Worm (Caenorhabditis elegans) whole organism, mixed stage, embryonic: ENCODE measurements around the gene C18E9.2.

Experiments used
- M03D4.4 ChIP-seq: sonication (generic microtip); optimal IDR thresholded peaks from 2 replicates; lab custom pipeline; 2017; ENCODE audit warnings: mild to moderate bottlenecking, missing genetic modification characterization, missing compliant biosample characterization
- bed-3 ChIP-seq: fragments of 200-800 bp; sonication (Bioruptor generic); optimal IDR thresholded peaks from 3 replicates; lab custom pipeline; 2018; ENCODE audit warnings: mild to moderate bottlenecking, missing genetic modification characterization, moderate library complexity, missing compliant biosample characterization
- blmp-1 ChIP-seq: fragments of 150-350 bp; optimal IDR thresholded peaks from 2 replicates; lab custom pipeline; 2014; ENCODE audit warnings: missing biosample characterization, missing genetic modification characterization
- ceh-39 ChIP-seq: fragments of 150-350 bp; optimal IDR thresholded peaks from 2 replicates; lab custom pipeline; 2014; ENCODE audit warnings: missing biosample characterization, missing genetic modification characterization
- ceh-43 ChIP-seq: fragments of 200-800 bp; sonication (Bioruptor generic); optimal IDR thresholded peaks from 2 replicates; lab custom pipeline; 2018; ENCODE audit warnings: mild to moderate bottlenecking, missing genetic modification characterization, moderate library complexity, missing compliant biosample characterization
- ceh-83 ChIP-seq: fragments of 200-800 bp; sonication (Bioruptor generic); optimal IDR thresholded peaks from 2 replicates; lab custom pipeline; 2018; ENCODE audit warnings: mild to moderate bottlenecking, missing genetic modification characterization, missing compliant biosample characterization
- ces-1 ChIP-seq: fragments of 150-350 bp; optimal IDR thresholded peaks from 2 replicates; lab custom pipeline; 2014; ENCODE audit warnings: missing biosample characterization, missing genetic modification reagents, missing genetic modification characterization
- cnd-1 ChIP-seq: fragments of 200-800 bp; sonication (Bioruptor generic); optimal IDR thresholded peaks from 2 replicates; lab custom pipeline; 2018; ENCODE audit warnings: mild to moderate bottlenecking, missing genetic modification characterization, missing compliant biosample characterization
- drap-1 ChIP-seq: fragments of 200-800 bp; sonication (Bioruptor generic); optimal IDR thresholded peaks from 3 replicates; lab custom pipeline; 2018; ENCODE audit warnings: mild to moderate bottlenecking, missing genetic modification characterization, missing compliant biosample characterization
- elt-1 ChIP-seq: sonication (generic microtip); optimal IDR thresholded peaks from 2 replicates; lab custom pipeline; 2017; ENCODE audit warnings: missing genetic modification characterization, mild to moderate bottlenecking, missing compliant biosample characterization, antibody characterized with exemption, moderate library complexity, borderline replicate concordance; ENCODE audit not compliant: insufficient read depth
- elt-3 ChIP-seq: fragments of 150-350 bp; optimal IDR thresholded peaks from 2 replicates; lab custom pipeline; 2014; ENCODE audit warnings: missing biosample characterization, missing genetic modification characterization
- flh-1 ChIP-seq: fragments of 200-800 bp; sonication (Bioruptor generic); optimal IDR thresholded peaks from 2 replicates; lab custom pipeline; 2018; ENCODE audit warnings: mild to moderate bottlenecking, missing genetic modification characterization, moderate library complexity, missing compliant biosample characterization
- ham-2 ChIP-seq: fragments of 200-800 bp; sonication (Bioruptor generic); optimal IDR thresholded peaks from 2 replicates; lab custom pipeline; 2018; ENCODE audit warnings: mild to moderate bottlenecking, missing genetic modification characterization, missing compliant biosample characterization
- hlh-1 ChIP-seq: fragments of 150-350 bp; optimal IDR thresholded peaks from 2 replicates; lab custom pipeline; 2014; ENCODE audit warnings: missing biosample characterization, missing genetic modification reagents, missing genetic modification characterization
- lin-13 ChIP-seq: fragments of 150-350 bp; optimal IDR thresholded peaks from 2 replicates; lab custom pipeline; 2014; ENCODE audit warnings: missing biosample characterization, missing genetic modification characterization
- lin-32 ChIP-seq: fragments of 200-800 bp; sonication (Bioruptor generic); optimal IDR thresholded peaks from 2 replicates; lab custom pipeline; 2018; ENCODE audit warnings: mild to moderate bottlenecking, missing genetic modification characterization, missing compliant biosample characterization
- lsy-2 ChIP-seq: fragments of 150-350 bp; optimal IDR thresholded peaks from 2 replicates; lab custom pipeline; 2014; ENCODE audit warnings: missing biosample characterization, missing genetic modification characterization
- mab-5 ChIP-seq: fragments of 150-350 bp; optimal IDR thresholded peaks from 2 replicates; lab custom pipeline; 2014; ENCODE audit warnings: missing biosample characterization, missing genetic modification characterization
- mep-1 ChIP-seq: fragments of 150-350 bp; optimal IDR thresholded peaks from 2 replicates; lab custom pipeline; 2017; ENCODE audit warnings: missing biosample characterization, missing genetic modification reagents, missing genetic modification characterization, inconsistent platforms
- mls-2 ChIP-seq: sonication (generic microtip); optimal IDR thresholded peaks from 2 replicates; lab custom pipeline; 2016; ENCODE audit warnings: mild to moderate bottlenecking, missing genetic modification characterization, moderate library complexity, missing compliant biosample characterization
- nhr-12 ChIP-seq: fragments of 150-350 bp; optimal IDR thresholded peaks from 2 replicates; lab custom pipeline; 2014; ENCODE audit warnings: missing biosample characterization, missing genetic modification characterization
- nhr-2 ChIP-seq: fragments of 150-350 bp; optimal IDR thresholded peaks from 2 replicates; lab custom pipeline; 2014; ENCODE audit warnings: missing biosample characterization, missing genetic modification characterization
- nhr-237 ChIP-seq: fragments of 150-350 bp; optimal IDR thresholded peaks from 2 replicates; lab custom pipeline; 2014; ENCODE audit warnings: missing biosample characterization, missing genetic modification characterization
- nhr-28 ChIP-seq: fragments of 150-350 bp; optimal IDR thresholded peaks from 2 replicates; lab custom pipeline; 2014; ENCODE audit warnings: missing biosample characterization, missing genetic modification characterization
- nhr-76 ChIP-seq: sonication (generic microtip); optimal IDR thresholded peaks from 2 replicates; lab custom pipeline; 2017; ENCODE audit warnings: missing biosample characterization, missing genetic modification characterization
- pha-4 ChIP-seq: fragments of 150-350 bp; optimal IDR thresholded peaks from 2 replicates; lab custom pipeline; 2018; ENCODE audit warnings: missing biosample characterization, missing genetic modification reagents, missing genetic modification characterization
- sem-2 ChIP-seq: fragments of 200-800 bp; sonication (Bioruptor generic); optimal IDR thresholded peaks from 2 replicates; lab custom pipeline; 2018; ENCODE audit warnings: mild to moderate bottlenecking, missing genetic modification characterization, missing compliant biosample characterization
- snpc-4 ChIP-seq: fragments of 150-350 bp; optimal IDR thresholded peaks from 2 replicates; lab custom pipeline; 2014; ENCODE audit warnings: missing biosample characterization, missing genetic modification characterization
- sptf-1 ChIP-seq: sonication (generic microtip); optimal IDR thresholded peaks from 2 replicates; lab custom pipeline; 2017; ENCODE audit warnings: mild to moderate bottlenecking, missing genetic modification characterization, moderate library complexity, missing compliant biosample characterization
- tbx-8 ChIP-seq: fragments of 200-800 bp; sonication (Bioruptor generic); optimal IDR thresholded peaks from 2 replicates; lab custom pipeline; 2018; ENCODE audit warnings: mild to moderate bottlenecking, missing genetic modification characterization, moderate library complexity, missing compliant biosample characterization
- unc-120 ChIP-seq: sonication (generic microtip); optimal IDR thresholded peaks from 2 replicates; lab custom pipeline; 2017; ENCODE audit warnings: missing genetic modification characterization, missing compliant biosample characterization; ENCODE audit not compliant: poor library complexity, severe bottlenecking
- unc-39 ChIP-seq: fragments of 150-350 bp; optimal IDR thresholded peaks from 2 replicates; lab custom pipeline; 2014; ENCODE audit warnings: missing biosample characterization, missing genetic modification characterization
- unc-62 ChIP-seq: fragments of 150-350 bp; optimal IDR thresholded peaks from 2 replicates; lab custom pipeline; 2014; ENCODE audit warnings: missing biosample characterization, missing genetic modification reagents, missing genetic modification characterization
- zip-8 ChIP-seq: fragments of 150-350 bp; optimal IDR thresholded peaks from 2 replicates; lab custom pipeline; 2014; ENCODE audit warnings: missing biosample characterization, missing genetic modification characterization
- ztf-11 ChIP-seq: fragments of 150-350 bp; optimal IDR thresholded peaks from 2 replicates; lab custom pipeline; 2014; ENCODE audit warnings: missing biosample characterization, missing genetic modification characterization

C18E9.2 gene

ce11 chrII:8961450-8961849 is 3.4 kb upstream of the C18E9.2 start:
- TF ChIP-seq pha-4 (tag; lab: Kevin White, UChicago) = no peak
- TF ChIP-seq unc-62 (GFP tag; lab: Kevin White, UChicago) = peak; percentile 87

ce11 chrII:8962206-8962605 is 2.6 kb upstream of the C18E9.2 start:
- TF ChIP-seq M03D4.4 = no peak
- TF ChIP-seq ceh-39 (tag; lab: Kevin White, UChicago) = no peak
- peak; percentile 53 for TF ChIP-seq hlh-1 (tag; lab: Kevin White, UChicago)
- TF ChIP-seq cnd-1 (tag; lab: Kevin White, UChicago) = no peak
- TF ChIP-seq bed-3 (GFP tag; lab: Kevin White, UChicago) = no peak
- TF ChIP-seq ceh-83 = no peak
- no peak for TF ChIP-seq nhr-12
- no peak for TF ChIP-seq nhr-237 (tag; lab: Kevin White, UChicago)
- no peak for TF ChIP-seq snpc-4 (tag; lab: Kevin White, UChicago)
- TF ChIP-seq unc-120 (tag; lab: Kevin White, UChicago) = peak; percentile 29
- no peak for TF ChIP-seq flh-1 (GFP tag; lab: Kevin White, UChicago)

DNA sequence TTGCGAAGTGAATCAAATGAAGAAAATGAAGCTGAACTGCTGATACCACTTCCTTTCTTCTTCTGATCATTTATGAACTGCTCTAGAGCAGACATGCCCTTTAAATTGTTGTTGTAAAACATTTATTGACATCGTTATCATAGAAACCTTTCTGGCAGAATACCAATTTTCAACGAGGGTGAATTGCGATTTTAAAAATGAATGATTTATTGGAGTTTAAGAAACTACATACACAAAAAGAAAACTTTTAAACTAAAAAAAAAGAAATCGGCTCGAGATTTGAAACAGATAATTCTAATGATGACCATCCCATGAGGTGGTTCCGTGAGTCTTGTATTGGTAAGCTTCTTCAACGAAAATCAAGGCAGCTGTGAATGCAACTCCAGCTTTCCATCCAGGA is 757 bp upstream of the C18E9.2 start, which contains the start of gene sftd-3:
sftd-3 (minus strand) TSS at position 101 of the 400 bp plus-strand sequence.
- no peak for TF ChIP-seq snpc-4 (tag; lab: Kevin White, UChicago)
- no peak for TF ChIP-seq sem-2 (GFP tag; lab: Kevin White, UChicago)
- TF ChIP-seq unc-120 (tag; lab: Kevin White, UChicago) = no peak
- no peak for TF ChIP-seq mab-5
- TF ChIP-seq mep-1 (tag; lab: Kevin White, UChicago) = no peak
- no peak for TF ChIP-seq ham-2 (GFP tag; lab: Kevin White, UChicago)
- TF ChIP-seq lin-13 (tag; lab: Kevin White, UChicago) = no peak
- no peak for TF ChIP-seq zip-8 (tag; lab: Kevin White, UChicago)
- TF ChIP-seq M03D4.4 = no peak
- no peak for TF ChIP-seq lsy-2 (tag; lab: Kevin White, UChicago)
- TF ChIP-seq nhr-12 = no peak
- TF ChIP-seq ceh-43 (GFP tag; lab: Kevin White, UChicago) = no peak
- TF ChIP-seq nhr-76 (tag; lab: Kevin White, UChicago) = no peak
- no peak for TF ChIP-seq ceh-39 (tag; lab: Kevin White, UChicago)
- no peak for TF ChIP-seq pha-4 (tag; lab: Kevin White, UChicago)
- no peak for TF ChIP-seq tbx-8 (GFP tag; lab: Kevin White, UChicago)
- no peak for TF ChIP-seq ceh-83

ce11 chrII:8969251-8970183 is 4.7 kb downstream of the C18E9.2 start, which contains the start of the genes szy-20 and C18E9.5:
szy-20 (minus strand) TSS chrII:8969333.
C18E9.5 (plus strand) TSS chrII:8969980.
- TF ChIP-seq ceh-39 (tag; lab: Kevin White, UChicago) (no peak), flh-1 (GFP tag; lab: Kevin White, UChicago) (no peak), bed-3 (GFP tag; lab: Kevin White, UChicago) (no peak), mep-1 (tag; lab: Kevin White, UChicago) (peak; percentile 63), mab-5 (no peak), snpc-4 (tag; lab: Kevin White, UChicago) (no peak), ztf-11 (tag; lab: Kevin White, UChicago) (no peak), tbx-8 (GFP tag; lab: Kevin White, UChicago) (no peak), ham-2 (GFP tag; lab: Kevin White, UChicago) (no peak), blmp-1 (no peak), nhr-12 (no peak), drap-1 (GFP tag; lab: Kevin White, UChicago) (peak; percentile 8), unc-120 (tag; lab: Kevin White, UChicago) (peak; percentile 63), nhr-28 (no peak), unc-39 (tag; lab: Kevin White, UChicago) (no peak), nhr-76 (tag; lab: Kevin White, UChicago) (no peak), elt-1 (no peak), unc-62 (GFP tag; lab: Kevin White, UChicago) (no peak), lin-13 (tag; lab: Kevin White, UChicago) (peak; percentile 69), zip-8 (tag; lab: Kevin White, UChicago) (no peak), nhr-237 (tag; lab: Kevin White, UChicago) (peak; percentile 55), lsy-2 (tag; lab: Kevin White, UChicago) (peak; percentile 77), ces-1 (GFP tag; lab: Kevin White, UChicago) (peak; percentile 65), hlh-1 (tag; lab: Kevin White, UChicago) (no peak), M03D4.4 (peak; percentile 55), nhr-2 (tag; lab: Kevin White, UChicago) (no peak), sem-2 (GFP tag; lab: Kevin White, UChicago) (no peak), ceh-83 (no peak), lin-32 (GFP tag; lab: Kevin White, UChicago) (no peak), sptf-1 (tag; lab: Kevin White, UChicago) (peak; percentile 16), cnd-1 (tag; lab: Kevin White, UChicago) (peak; percentile 11), elt-3 (tag; lab: Kevin White, UChicago) (no peak), pha-4 (tag; lab: Kevin White, UChicago) (peak; percentile 30), mls-2 (tag; lab: Kevin White, UChicago) (peak; percentile 38), ceh-43 (GFP tag; lab: Kevin White, UChicago) (no peak)
